Worm (Caenorhabditis elegans) whole organism, midembryonic: ENCODE data around the gene fmo-2.

Experiments used
- T22C8.4 ChIP-seq: fragments of 200-800 bp; sonication (Bioruptor generic); IDR thresholded peaks from 2 replicates; pipeline ENCODE4 v1.3.6; 2022; ENCODE audit warnings: missing genetic modification characterization, missing compliant biosample characterization
- cog-1 ChIP-seq: sonication (generic microtip); optimal IDR thresholded peaks from 2 replicates; lab custom pipeline; 2016; ENCODE audit warnings: missing genetic modification characterization, missing compliant biosample characterization
- flt-1 ChIP-seq: fragments of 200-800 bp; sonication (Bioruptor generic); IDR thresholded peaks from 2 replicates; pipeline ENCODE4 v1.3.6; 2022; ENCODE audit warnings: missing genetic modification characterization, missing compliant biosample characterization
- klf-2 ChIP-seq: fragments of 200-800 bp; sonication (Bioruptor generic); conservative IDR thresholded peaks from 2 replicates; pipeline ENCODE4 v1.3.6; 2022; ENCODE audit warnings: missing genetic modification reagents, missing genetic modification characterization, missing compliant biosample characterization
- med-1 ChIP-seq: sonication (generic microtip); optimal IDR thresholded peaks from 2 replicates; lab custom pipeline; 2017; ENCODE audit warnings: missing genetic modification characterization, mild to moderate bottlenecking, missing compliant biosample characterization, antibody characterized with exemption, missing genetic modification reagents; ENCODE audit not compliant: insufficient read depth
- ref-1 ChIP-seq: fragments of 200-800 bp; sonication (Bioruptor generic); conservative IDR thresholded peaks from 2 replicates; pipeline ENCODE4 v1.3.6; 2022; ENCODE audit warnings: missing genetic modification reagents, missing genetic modification characterization, missing compliant biosample characterization
- tab-1 ChIP-seq: fragments of 200-800 bp; sonication (Bioruptor generic); IDR thresholded peaks from 2 replicates; pipeline ENCODE4 v1.3.6; 2022; ENCODE audit warnings: missing genetic modification characterization, missing compliant biosample characterization
- ztf-23 ChIP-seq: fragments of 200-800 bp; sonication (Bioruptor generic); IDR thresholded peaks from 2 replicates; pipeline ENCODE4 v1.3.6; 2022; ENCODE audit warnings: missing genetic modification reagents, missing genetic modification characterization, missing compliant biosample characterization
- ztf-29 ChIP-seq: fragments of 200-800 bp; sonication (Bioruptor generic); IDR thresholded peaks from 2 replicates; pipeline ENCODE4 v1.3.6; 2022; ENCODE audit warnings: missing genetic modification reagents, missing genetic modification characterization, missing compliant biosample characterization

fmo-2 gene

DNA sequence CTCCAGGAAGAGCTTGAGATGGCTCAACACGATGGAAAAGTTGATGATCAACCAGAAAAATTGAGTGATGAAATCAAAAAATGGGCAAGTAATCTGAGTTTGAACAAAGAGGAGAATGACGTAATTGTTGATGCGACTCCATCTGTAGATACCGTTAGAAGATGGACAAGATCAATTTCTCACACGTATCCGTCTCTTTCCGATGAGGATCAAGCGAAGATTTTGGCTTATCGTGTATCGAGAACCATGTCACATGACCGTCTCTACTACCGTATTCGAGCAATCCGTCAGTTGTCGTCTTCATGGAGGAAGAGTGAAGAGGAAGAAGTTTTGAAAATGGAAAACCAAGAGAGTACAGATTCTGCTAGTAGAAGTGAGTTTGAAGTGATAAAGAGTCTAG lies 35.8 kb downstream of the fmo-2 start:
- TF ChIP-seq med-1 (GFP tag; lab: Kevin White, UChicago) (no peak), T22C8.4 (GFP tag; lab: Robert Waterston, UW) (no peak), ref-1 (GFP tag; lab: Robert Waterston, UW) (no peak), ztf-23 (GFP tag; lab: Robert Waterston, UW) (no peak), tab-1 (no peak), flt-1 (GFP tag; lab: Robert Waterston, UW) (no peak), cog-1 (tag; lab: Kevin White, UChicago) (no peak), ztf-29 (GFP tag; lab: Robert Waterston, UW) (no peak), klf-2 (GFP tag; lab: Robert Waterston, UW) (no peak)

DNA sequence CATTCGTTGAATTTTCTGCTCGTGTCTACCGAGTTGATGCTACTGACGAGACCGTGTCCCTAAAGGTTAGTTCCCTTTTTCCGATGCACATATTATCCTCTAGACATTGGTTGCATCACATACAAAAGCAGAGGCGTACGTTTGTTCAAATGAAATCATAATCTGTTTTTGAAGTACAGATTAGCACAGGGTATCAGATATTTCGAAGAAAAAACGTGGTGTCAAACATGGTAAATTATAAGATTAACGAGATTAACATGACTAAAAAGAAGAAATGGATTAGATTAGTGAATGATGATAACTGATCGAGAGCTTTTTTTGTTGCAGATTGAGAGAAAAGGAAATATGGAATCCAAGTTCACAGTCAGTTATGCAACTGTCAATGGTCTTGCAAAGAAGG lies 36.5 kb downstream of the fmo-2 start:
- no peak for TF ChIP-seq med-1 (GFP tag; lab: Kevin White, UChicago)
- TF ChIP-seq tab-1: no peak
- no peak for TF ChIP-seq flt-1 (GFP tag; lab: Robert Waterston, UW)
- TF ChIP-seq cog-1 (tag; lab: Kevin White, UChicago): no peak
- no peak for TF ChIP-seq ztf-29 (GFP tag; lab: Robert Waterston, UW)
- TF ChIP-seq T22C8.4 (GFP tag; lab: Robert Waterston, UW): no peak
- no peak for TF ChIP-seq ztf-23 (GFP tag; lab: Robert Waterston, UW)
- no peak for TF ChIP-seq ref-1 (GFP tag; lab: Robert Waterston, UW)

DNA sequence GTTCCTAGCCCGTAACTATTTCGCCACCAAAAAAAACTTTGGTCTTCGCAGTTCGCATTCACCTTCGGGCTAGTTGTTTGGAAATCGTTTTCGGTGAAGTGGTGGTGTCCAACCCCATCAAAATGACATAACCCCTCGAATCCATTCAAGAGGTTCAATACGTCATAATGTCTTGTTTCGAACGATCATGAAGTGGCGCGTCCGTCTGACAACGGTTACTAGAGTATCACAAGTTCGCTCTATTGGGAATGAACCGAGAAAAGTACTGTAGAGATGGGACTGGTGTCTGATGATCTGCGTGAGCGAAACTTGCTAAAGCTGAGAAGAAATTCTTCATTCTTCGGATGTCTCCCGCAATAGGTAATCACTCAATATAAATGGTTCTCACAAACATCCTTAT lies 45.4 kb downstream of the fmo-2 start, which contains the start of gene ZC168.2:
ZC168.2 (plus strand) TSS at position 301 of the 400 bp plus-strand sequence.
- no peak for TF ChIP-seq med-1 (GFP tag; lab: Kevin White, UChicago)
